Fruit fly (Drosophila melanogaster) whole organism, adult: ENCODE results near the gene CG10298.

Experiments
- CG11617 ChIP-seq: fragments of 200-800 bp; sonication (Bioruptor generic); optimal IDR thresholded peaks from 2 replicates; lab custom pipeline; 2017; ENCODE audit warnings: mild to moderate bottlenecking, missing biosample characterization, missing genetic modification reagents, missing genetic modification characterization
- CG12768 ChIP-seq: fragments of 200-800 bp; sonication (Bioruptor generic); optimal IDR thresholded peaks from 2 replicates; lab custom pipeline; 2017; ENCODE audit warnings: missing biosample characterization, missing genetic modification characterization, mild to moderate bottlenecking, moderate library complexity, missing genetic modification reagents
- CG14711 ChIP-seq: fragments of 200-800 bp; sonication (Bioruptor generic); optimal IDR thresholded peaks from 2 replicates; lab custom pipeline; 2018; ENCODE audit warnings: missing biosample characterization, mild to moderate bottlenecking, missing genetic modification characterization, moderate library complexity
- CG1620 ChIP-seq: fragments of 200-800 bp; sonication (Bioruptor generic); optimal IDR thresholded peaks from 2 replicates; lab custom pipeline; 2016; ENCODE audit warnings: missing biosample characterization, missing genetic modification characterization
- CG33017 ChIP-seq: fragments of 200-800 bp; sonication (Bioruptor generic); optimal IDR thresholded peaks from 2 replicates; lab custom pipeline; 2018; ENCODE audit warnings: missing biosample characterization, mild to moderate bottlenecking, missing genetic modification characterization, moderate library complexity
- CG5204 ChIP-seq: fragments of 200-800 bp; sonication (Bioruptor generic); optimal IDR thresholded peaks from 2 replicates; lab custom pipeline; 2016; ENCODE audit warnings: missing biosample characterization, missing genetic modification characterization
- CG7045 ChIP-seq: fragments of 200-800 bp; sonication (Bioruptor generic); optimal IDR thresholded peaks from 2 replicates; lab custom pipeline; 2017; ENCODE audit warnings: missing biosample characterization, mild to moderate bottlenecking, missing genetic modification characterization
- CG7101 ChIP-seq: fragments of 200-800 bp; sonication (Bioruptor generic); optimal IDR thresholded peaks from 2 replicates; lab custom pipeline; 2018; ENCODE audit warnings: missing biosample characterization, mild to moderate bottlenecking, missing genetic modification characterization, moderate library complexity
- Clk ChIP-seq: fragments of 200-800 bp; sonication (Bioruptor generic); optimal IDR thresholded peaks from 2 replicates; lab custom pipeline; 2017; ENCODE audit warnings: missing biosample characterization, missing genetic modification characterization
- Crg-1 ChIP-seq: fragments of 200-800 bp; sonication (Bioruptor generic); optimal IDR thresholded peaks from 2 replicates; lab custom pipeline; 2016; ENCODE audit warnings: missing biosample characterization, missing genetic modification characterization
- Hr96 ChIP-seq: fragments of 200-800 bp; sonication (Bioruptor generic); optimal IDR thresholded peaks from 2 replicates; lab custom pipeline; 2016; ENCODE audit warnings: missing biosample characterization, missing genetic modification characterization
- Mnt ChIP-seq: fragments of 200-800 bp; sonication (Bioruptor generic); optimal IDR thresholded peaks from 2 replicates; lab custom pipeline; 2016; ENCODE audit warnings: missing biosample characterization, mild to moderate bottlenecking, missing genetic modification characterization
- bab1 ChIP-seq: fragments of 200-800 bp; sonication (Bioruptor generic); optimal IDR thresholded peaks from 3 replicates; lab custom pipeline; 2019; ENCODE audit warnings: missing biosample characterization, mild to moderate bottlenecking, missing genetic modification characterization, moderate library complexity
- cic ChIP-seq: fragments of 200-800 bp; sonication (Bioruptor generic); optimal IDR thresholded peaks from 2 replicates; lab custom pipeline; 2017; ENCODE audit warnings: missing biosample characterization, mild to moderate bottlenecking, missing genetic modification characterization, moderate library complexity
- cnc ChIP-seq, 2 experiments: fragments of >200 bp; optimal IDR thresholded peaks; 2 replicates each; lab custom pipeline; 2017
- kay ChIP-seq: fragments of 200-800 bp; sonication (Bioruptor generic); peaks from one replicate; lab custom pipeline; 2016; ENCODE audit warnings: missing biosample characterization, missing genetic modification characterization, borderline replicate concordance
- ovo ChIP-seq: fragments of 200-800 bp; sonication (Bioruptor generic); optimal IDR thresholded peaks from 2 replicates; lab custom pipeline; 2016; ENCODE audit warnings: missing biosample characterization, missing genetic modification characterization
- pad ChIP-seq: fragments of 200-800 bp; sonication (Bioruptor generic); optimal IDR thresholded peaks from 3 replicates; lab custom pipeline; 2017; ENCODE audit warnings: missing biosample characterization, missing genetic modification characterization, mild to moderate bottlenecking, moderate library complexity, missing genetic modification reagents
- tj ChIP-seq: fragments of 200-800 bp; sonication (Bioruptor generic); optimal IDR thresholded peaks from 3 replicates; lab custom pipeline; 2017; ENCODE audit warnings: missing biosample characterization, mild to moderate bottlenecking, missing genetic modification characterization, moderate library complexity
- toe ChIP-seq: fragments of 200-800 bp; sonication (Bioruptor generic); optimal IDR thresholded peaks from 2 replicates; lab custom pipeline; 2016; ENCODE audit warnings: missing biosample characterization, missing genetic modification characterization

The CG10298 gene

dm6 chr3R:6353624-6354352 lies 11.0 kb downstream of the CG10298 start:
- TF ChIP-seq Crg-1 (peak; percentile 22), CG33017 (peak; percentile 57), CG14711 (tag; lab: Kevin White, UChicago) (peak; percentile 53), cic (GFP tag; lab: Kevin White, UChicago) (peak; percentile 19), CG7101 (tag; lab: Kevin White, UChicago) (peak; percentile 69), CG11617 (GFP tag; lab: Kevin White, UChicago) (peak; percentile 72), Mnt (peak; percentile 30), Clk (GFP tag; lab: Kevin White, UChicago) (peak; percentile 16), tj (peak; percentile 55), CG7045 (GFP tag; lab: Kevin White, UChicago) (peak; percentile 70), ovo (peak; percentile 6), toe (peak; percentile 31), Hr96 (GFP tag; lab: Kevin White, UChicago) (peak; percentile 61), CG1620 (GFP tag; lab: Kevin White, UChicago) (peak; percentile 26), CG12768 (GFP tag; lab: Kevin White, UChicago) (peak; percentile 67), CG5204 (peak; percentile 78), bab1 (GFP tag; lab: Kevin White, UChicago) (no peak), cnc (optimal IDR thresholded peaks at IDR 0.05; lab: Kevin White, UChicago) (no peak), pad (GFP tag; lab: Kevin White, UChicago) (peak; percentile 60), kay (peak; percentile 61)

DNA sequence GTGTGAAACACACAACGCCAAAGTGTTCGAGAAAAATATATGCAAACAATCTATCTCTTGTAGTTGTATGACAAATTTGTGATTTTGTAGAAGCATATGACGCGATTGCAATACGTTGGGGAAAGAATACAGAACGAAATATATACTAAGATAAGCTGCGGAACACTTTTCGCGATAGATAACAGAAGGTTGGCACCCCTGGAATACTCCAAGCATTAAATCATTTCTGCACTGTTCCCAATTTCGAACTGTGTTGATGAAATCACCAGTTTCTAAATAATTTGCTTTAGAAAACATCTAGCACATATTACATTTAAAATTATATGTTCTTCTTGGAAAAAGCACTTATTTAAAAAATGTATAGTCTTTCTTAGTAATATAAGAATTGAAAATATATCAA lies 11.6 kb downstream of the CG10298 start:
- no peak for TF ChIP-seq Hr96 (GFP tag; lab: Kevin White, UChicago)
- TF ChIP-seq kay = peak; percentile 45

- peak; percentile 10 for TF ChIP-seq Mnt
- TF ChIP-seq cnc (optimal IDR thresholded peaks at IDR 0.05; lab: Kevin White, UChicago) = no peak
- TF ChIP-seq CG11617 (GFP tag; lab: Kevin White, UChicago) = peak; percentile 5
- TF ChIP-seq CG12768 (GFP tag; lab: Kevin White, UChicago) = peak; percentile 16
- no peak for TF ChIP-seq CG1620 (GFP tag; lab: Kevin White, UChicago)
- TF ChIP-seq toe = peak; percentile 67
Measured at dm6 chr3R:6368100-6368499, 25.3 kb downstream of the CG10298 start, which contains the start of gene CG42724. CG42724 (minus strand) TSS chr3R:6368288.

DNA sequence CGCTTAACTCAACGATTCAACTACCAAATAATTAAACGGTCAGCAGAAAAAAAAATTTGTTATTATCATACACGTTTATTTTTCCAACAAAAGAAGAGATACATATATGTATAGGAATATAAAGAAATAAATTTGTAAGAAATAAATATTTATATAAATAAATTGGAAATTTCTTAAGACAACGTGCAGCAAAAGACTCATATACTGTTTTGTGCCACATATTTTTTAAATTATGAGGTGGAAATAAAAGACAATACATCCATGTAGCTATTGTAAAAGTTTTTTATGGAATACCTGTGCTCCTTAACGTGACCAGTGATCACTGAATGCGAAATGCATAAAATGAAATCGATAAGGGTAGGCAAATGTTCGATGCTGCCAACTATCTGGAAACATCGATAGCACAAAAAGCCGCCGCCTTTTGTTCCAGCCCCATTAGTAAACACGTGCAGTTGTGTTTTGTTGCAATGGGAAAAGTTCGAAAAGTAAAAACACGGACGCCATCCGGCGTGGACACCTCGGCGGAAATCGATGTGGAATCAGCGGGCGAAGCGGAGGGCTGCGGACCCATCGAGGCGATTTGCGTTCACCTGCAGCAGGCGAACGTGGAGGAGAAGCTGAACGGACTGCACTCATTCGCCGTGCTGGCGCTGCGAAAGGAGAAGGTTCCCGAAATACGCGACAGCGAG lies 25.9 kb downstream of the CG10298 start, which contains the start of gene CG10286:
TSS of gene CG10286 (plus strand) at position 416 of the 689 bp plus-strand sequence.
- TF ChIP-seq CG12768 (GFP tag; lab: Kevin White, UChicago) (no peak), Hr96 (GFP tag; lab: Kevin White, UChicago) (no peak), CG7045 (GFP tag; lab: Kevin White, UChicago) (no peak), Clk (GFP tag; lab: Kevin White, UChicago) (no peak), CG5204 (no peak), kay (no peak), CG11617 (GFP tag; lab: Kevin White, UChicago) (no peak), ovo (no peak), cic (GFP tag; lab: Kevin White, UChicago) (no peak), toe (peak; percentile 37), bab1 (GFP tag; lab: Kevin White, UChicago) (peak; percentile 20), CG14711 (tag; lab: Kevin White, UChicago) (peak; percentile 38), CG1620 (GFP tag; lab: Kevin White, UChicago) (no peak), tj (peak; percentile 36), Crg-1 (no peak), CG33017 (no peak), CG7101 (tag; lab: Kevin White, UChicago) (peak; percentile 41), Mnt (peak; percentile 97), pad (GFP tag; lab: Kevin White, UChicago) (peak; percentile 3), cnc (optimal IDR thresholded peaks at IDR 0.05; lab: Kevin White, UChicago) (no peak)

dm6 chr3R:6373512-6374306 lies 30.9 kb downstream of the CG10298 start:
- no peak for TF ChIP-seq CG5204
- no peak for TF ChIP-seq kay
- TF ChIP-seq Clk (GFP tag; lab: Kevin White, UChicago) = no peak
- peak; percentile 30 for TF ChIP-seq CG7045 (GFP tag; lab: Kevin White, UChicago)
- TF ChIP-seq CG12768 (GFP tag; lab: Kevin White, UChicago) = peak; percentile 27
- peak; percentile 40 for TF ChIP-seq CG7101 (tag; lab: Kevin White, UChicago)
- TF ChIP-seq bab1 (GFP tag; lab: Kevin White, UChicago) = peak; percentile 29
- TF ChIP-seq cic (GFP tag; lab: Kevin White, UChicago) = peak; percentile 26
- TF ChIP-seq toe = peak; percentile 43
- TF ChIP-seq Crg-1 = peak; percentile 42
- peak; percentile 64 for TF ChIP-seq CG33017
- TF ChIP-seq Hr96 (GFP tag; lab: Kevin White, UChicago) = peak; percentile 9
- TF ChIP-seq Mnt = no peak
- no peak for TF ChIP-seq cnc (optimal IDR thresholded peaks at IDR 0.05; lab: Kevin White, UChicago)
- TF ChIP-seq ovo = peak; percentile 6
- TF ChIP-seq CG11617 (GFP tag; lab: Kevin White, UChicago) = peak; percentile 43
- TF ChIP-seq tj = no peak
- TF ChIP-seq CG1620 (GFP tag; lab: Kevin White, UChicago) = peak; percentile 42
- peak; percentile 29 for TF ChIP-seq CG14711 (tag; lab: Kevin White, UChicago)
- TF ChIP-seq pad (GFP tag; lab: Kevin White, UChicago) = no peak
